Fruit fly (Drosophila melanogaster): Measurements from ENCODE around the gene CG32071.

CG32071 gene

DNA sequence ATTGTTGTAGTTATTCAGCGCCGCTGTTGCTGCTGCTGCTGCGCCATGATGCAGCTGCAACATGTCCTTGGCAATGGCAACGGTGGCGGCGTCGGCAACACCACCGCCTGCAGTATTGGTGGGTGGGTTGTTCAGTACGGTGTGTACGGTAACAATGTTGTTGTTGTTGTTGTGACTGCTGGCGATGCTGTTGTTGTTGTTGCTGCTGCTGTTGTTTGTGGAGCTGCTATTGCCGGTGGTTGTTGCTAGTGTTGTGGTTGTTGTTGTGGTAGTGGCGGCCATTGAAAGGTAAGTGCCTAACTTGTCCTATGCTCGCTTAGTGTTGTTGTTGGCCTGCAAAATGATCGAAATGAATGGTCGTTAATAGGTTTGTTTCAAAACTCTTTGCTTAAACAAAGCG is 14.1 kb upstream of the CG32071 start:
- TF ChIP-seq tll (GFP tag; optimal IDR thresholded peaks at IDR 0.05) (no peak), CG4360 (GFP tag; IDR thresholded peaks at IDR 0.05) (peak; percentile 98), chinmo (GFP tag; IDR thresholded peaks at IDR 0.05; ENCODE audit: partially characterized antibody) (0 out of 4 replicates have a peak, but pooled peaks have one; percentile 14), pb (GFP tag; optimal IDR thresholded peaks at IDR 0.05) (no peak), Dfd (GFP tag; optimal IDR thresholded peaks at IDR 0.05) (peak in 1 of 2 experiments; percentile 14), sna (GFP tag; IDR thresholded peaks at IDR 0.05; ENCODE audit: partially characterized antibody) (0 out of 2 replicates have a peak, but pooled peaks have one; percentile 12), ci (GFP tag; IDR thresholded peaks at IDR 0.05) (peak; percentile 39; the same call in 1 of the 3 replicates), Awh (GFP tag; IDR thresholded peaks at IDR 0.05) (0 out of 2 replicates have a peak, but pooled peaks have one; percentile 21), Ets65A (GFP tag) (peak; percentile 27)

DNA sequence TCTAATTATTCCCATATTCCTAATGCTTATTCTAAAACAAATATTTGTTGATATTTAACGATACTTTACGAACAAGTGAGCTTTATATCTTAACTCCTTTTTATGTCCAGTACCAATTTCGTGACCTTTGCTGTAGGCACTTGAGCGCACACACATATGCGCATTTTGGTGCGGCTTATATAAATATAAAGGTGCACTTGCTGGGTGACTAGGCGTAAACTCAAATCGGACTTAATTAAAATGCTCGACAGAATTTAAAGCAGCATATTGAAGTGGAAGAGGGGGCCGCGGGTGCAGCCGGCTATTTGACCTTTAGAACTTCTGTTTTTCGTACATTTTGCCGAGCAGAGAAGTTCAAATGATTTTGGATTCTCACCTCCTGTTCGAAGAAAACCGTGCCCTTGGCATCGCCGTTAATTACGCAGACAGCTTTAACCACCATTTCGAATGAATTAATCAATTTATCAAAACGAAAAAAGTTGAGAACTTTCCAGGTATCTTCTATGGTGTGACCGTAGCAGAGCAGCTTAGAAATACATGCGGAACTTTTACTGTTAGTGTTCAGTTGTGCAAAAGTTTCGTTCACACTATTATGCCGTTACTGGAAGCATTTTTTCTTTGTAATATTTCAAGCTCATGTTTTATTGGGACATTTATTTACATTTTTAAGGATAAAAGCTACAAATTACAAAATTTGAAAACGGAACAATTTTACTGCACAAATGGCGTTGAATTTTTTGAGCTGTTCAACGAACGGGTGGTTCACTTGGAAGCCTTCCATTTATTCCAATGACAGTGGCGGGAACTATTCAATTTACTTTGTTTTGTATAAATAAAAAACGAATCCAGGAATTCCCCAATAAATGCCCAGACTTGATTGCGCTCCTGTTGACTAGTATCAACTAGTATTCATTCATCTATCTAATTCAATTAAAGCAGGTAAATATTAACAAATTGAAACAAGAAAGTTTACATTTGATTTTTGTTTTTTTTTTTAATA is 9.8 kb upstream of the CG32071 start, which contains the start of gene Sod1:
Gene Sod1 (minus strand): TSS at position 543 of the 1,000 bp plus-strand sequence.
- TF ChIP-seq CG9609 (GFP tag; optimal IDR thresholded peaks at IDR 0.05) = no peak
- TF ChIP-seq CG10147 (GFP tag; optimal IDR thresholded peaks at IDR 0.05) = no peak
- no peak for TF ChIP-seq B-H1 (GFP tag; IDR thresholded peaks at IDR 0.05)
- peak; percentile 73 for TF ChIP-seq Dp (GFP tag; optimal IDR thresholded peaks at IDR 0.05)
- peak; percentile 24 for TF ChIP-seq sd (tag; optimal IDR thresholded peaks at IDR 0.05)
- TF ChIP-seq CG11085 (GFP tag; IDR thresholded peaks at IDR 0.05) = no peak
- peak; percentile 65 for TF ChIP-seq Med (GFP tag)
- no peak for TF ChIP-seq CG18599 (GFP tag; optimal IDR thresholded peaks at IDR 0.05)
- TF ChIP-seq knrl (GFP tag; IDR thresholded peaks at IDR 0.05; ENCODE audit: partially characterized antibody) = peak; percentile 12; the same call in 1 of the 3 replicates
- TF ChIP-seq CG7271 (tag; optimal IDR thresholded peaks at IDR 0.05) = no peak
- peak; percentile 34 for TF ChIP-seq Sry-δ (GFP tag; optimal IDR thresholded peaks at IDR 0.05)
- TF ChIP-seq Myb (GFP tag; optimal IDR thresholded peaks at IDR 0.05) = peak; percentile 56
- no peak for TF ChIP-seq fd102C (GFP tag; optimal IDR thresholded peaks at IDR 0.05)
- no peak for TF ChIP-seq CG15696 (tag; optimal IDR thresholded peaks at IDR 0.05)
- no peak for TF ChIP-seq sna (GFP tag; IDR thresholded peaks at IDR 0.05; ENCODE audit: partially characterized antibody)
- TF ChIP-seq BEAF-32 (GFP tag; optimal IDR thresholded peaks at IDR 0.05) = peak; percentile 20
- TF ChIP-seq CoRest (tag; optimal IDR thresholded peaks at IDR 0.05) = peak; percentile 26
- TF ChIP-seq CG17802 (tag; optimal IDR thresholded peaks at IDR 0.05) = peak; percentile 89
- TF ChIP-seq HmgD (GFP tag; optimal IDR thresholded peaks at IDR 0.05) = peak; percentile 39
- no peak for TF ChIP-seq gem (tag; optimal IDR thresholded peaks at IDR 0.05)
- no peak for TF ChIP-seq hkb (optimal IDR thresholded peaks at IDR 0.05)
- 0 out of 2 replicates have a peak, but pooled peaks have one; percentile 7 for TF ChIP-seq hkb (GFP tag; IDR thresholded peaks at IDR 0.05)
- peak; percentile 90 for TF ChIP-seq ftz-f1 (GFP tag; optimal IDR thresholded peaks at IDR 0.05)
- TF ChIP-seq nom (GFP tag; optimal IDR thresholded peaks at IDR 0.05) = peak; percentile 98
- peak; percentile 38 for TF ChIP-seq Ets97D (GFP tag; optimal IDR thresholded peaks at IDR 0.05)
- TF ChIP-seq C15 (GFP tag; IDR thresholded peaks at IDR 0.05) = no peak
- TF ChIP-seq CG6765 (GFP tag; optimal IDR thresholded peaks at IDR 0.05) = peak; percentile 21
- TF ChIP-seq slp2 (GFP tag; optimal IDR thresholded peaks at IDR 0.05) = no peak
- peak; percentile 2 for TF ChIP-seq CG13624 (GFP tag; optimal IDR thresholded peaks at IDR 0.05)
- TF ChIP-seq Bgb (GFP tag; IDR thresholded peaks at IDR 0.05; ENCODE audit: partially characterized antibody) = peak; percentile 29; the same call in 1 of the 2 replicates
- peak; percentile 57 for TF ChIP-seq stwl (tag; optimal IDR thresholded peaks at IDR 0.05)
- TF ChIP-seq E2f2 (GFP tag; IDR thresholded peaks at IDR 0.05) = peak; percentile 81
- no peak for TF ChIP-seq bab2 (GFP tag; optimal IDR thresholded peaks at IDR 0.05)
- TF ChIP-seq CG10959 (GFP tag; IDR thresholded peaks at IDR 0.05) = no peak
- TF ChIP-seq Asciz (GFP tag; optimal IDR thresholded peaks at IDR 0.05) = no peak
- TF ChIP-seq bcd (GFP tag; optimal IDR thresholded peaks at IDR 0.05) = no peak
- TF ChIP-seq Fer1 (GFP tag; optimal IDR thresholded peaks at IDR 0.05) = peak; percentile 1
- no peak for TF ChIP-seq H2.0 (GFP tag; IDR thresholded peaks at IDR 0.05)

Data from whole organism, embryonic.